Worm (Caenorhabditis elegans): ENCODE measurements around the gene ugt-2.

The ugt-2 gene

DNA sequence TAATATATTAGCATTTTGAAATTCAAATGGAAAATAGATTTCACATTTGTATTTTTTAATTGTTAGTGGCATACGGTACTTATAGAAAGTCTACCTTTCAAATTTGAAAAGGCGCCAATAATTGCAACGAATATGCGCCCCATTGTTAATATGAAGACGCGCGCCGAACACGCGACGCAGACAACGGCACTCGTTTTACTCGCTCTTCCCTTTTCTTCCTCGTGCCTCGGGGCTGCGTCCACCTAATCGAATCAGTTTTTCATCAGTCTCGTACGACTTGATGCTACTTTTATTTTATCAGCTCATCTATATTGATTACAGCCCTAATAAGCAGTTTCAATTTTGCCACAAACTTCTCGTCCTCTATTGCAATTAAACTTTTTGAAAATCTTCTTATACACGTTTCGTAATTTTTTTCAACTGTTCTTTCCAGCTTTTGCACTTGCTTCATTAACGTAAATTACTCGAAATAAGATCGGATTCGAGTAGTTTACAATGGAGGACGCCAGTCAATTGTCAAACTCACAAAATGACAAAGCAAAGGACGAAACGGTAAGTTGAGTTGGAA lies 36.7 kb upstream of the ugt-2 start, which contains the start of gene cash-1 (continued):
- no peak for TF ChIP-seq eor-1 (tag; optimal IDR thresholded peaks at IDR 0.05)

DNA sequence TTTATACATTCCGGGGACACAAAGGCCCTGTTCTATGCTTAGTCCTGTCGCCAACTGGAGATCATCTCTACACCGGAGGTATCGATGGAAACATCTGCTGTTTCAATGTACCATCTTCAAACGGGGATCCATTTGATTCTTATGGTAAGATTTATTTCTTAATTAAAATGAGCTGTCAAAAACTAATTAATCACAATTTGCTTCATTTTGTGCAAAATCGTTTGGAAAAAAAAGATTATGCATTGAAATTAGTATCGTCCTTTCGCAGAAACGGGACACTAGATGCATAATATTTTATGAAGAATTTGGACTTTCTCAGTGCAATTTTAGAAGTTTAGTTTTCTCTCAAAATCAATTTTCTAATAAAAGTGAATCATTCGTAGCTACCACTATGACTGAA lies 34.8 kb upstream of the ugt-2 start:
- TF ChIP-seq hmg-11 (tag; optimal IDR thresholded peaks at IDR 0.05) (no peak), nfya-1 (tag; optimal IDR thresholded peaks at IDR 0.05; ENCODE audit: insufficient read depth) (no peak), nhr-77 (tag; optimal IDR thresholded peaks at IDR 0.05) (no peak), nhr-43 (tag; optimal IDR thresholded peaks at IDR 0.05; ENCODE audit: poor library complexity, severe bottlenecking) (no peak)

DNA sequence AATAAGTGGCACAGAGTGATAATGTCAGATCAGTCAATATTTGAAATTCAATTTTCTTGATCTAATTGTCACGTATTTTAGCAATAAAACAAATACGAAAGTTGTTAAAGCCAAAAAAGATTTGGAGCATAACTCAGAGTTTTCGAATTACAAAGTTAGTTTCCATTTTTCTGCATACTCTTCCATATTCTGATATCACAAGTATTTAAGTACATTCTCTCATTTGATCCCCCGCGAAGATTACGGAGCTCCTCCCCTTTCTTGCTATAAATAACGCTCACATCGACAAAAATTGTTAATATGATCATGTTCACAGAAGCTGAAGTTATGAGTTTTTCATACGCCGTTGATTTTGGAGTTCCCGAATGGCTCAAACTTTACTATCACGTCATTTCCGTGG lies 30.3 kb upstream of the ugt-2 start, which contains the start of gene sri-20:
Gene sri-20 (plus strand): TSS at position 301 of the 400 bp plus-strand sequence.
- no peak for TF ChIP-seq fkh-10 (GFP tag; optimal IDR thresholded peaks at IDR 0.05)
- no peak for TF ChIP-seq pha-4 (tag; optimal IDR thresholded peaks at IDR 0.05)
- TF ChIP-seq unc-39 (tag; optimal IDR thresholded peaks at IDR 0.05) = no peak
- no peak for TF ChIP-seq ceh-28 (tag; optimal IDR thresholded peaks at IDR 0.05)
- no peak for TF ChIP-seq ceh-9 (tag; optimal IDR thresholded peaks at IDR 0.05)
- TF ChIP-seq R02D3.7 (tag; optimal IDR thresholded peaks at IDR 0.05) = no peak
- no peak for TF ChIP-seq egl-5 (tag; optimal IDR thresholded peaks at IDR 0.05)
- TF ChIP-seq nhr-76 (tag; optimal IDR thresholded peaks at IDR 0.05) = no peak
- TF ChIP-seq elt-2 (tag; optimal IDR thresholded peaks at IDR 0.05) = no peak

DNA sequence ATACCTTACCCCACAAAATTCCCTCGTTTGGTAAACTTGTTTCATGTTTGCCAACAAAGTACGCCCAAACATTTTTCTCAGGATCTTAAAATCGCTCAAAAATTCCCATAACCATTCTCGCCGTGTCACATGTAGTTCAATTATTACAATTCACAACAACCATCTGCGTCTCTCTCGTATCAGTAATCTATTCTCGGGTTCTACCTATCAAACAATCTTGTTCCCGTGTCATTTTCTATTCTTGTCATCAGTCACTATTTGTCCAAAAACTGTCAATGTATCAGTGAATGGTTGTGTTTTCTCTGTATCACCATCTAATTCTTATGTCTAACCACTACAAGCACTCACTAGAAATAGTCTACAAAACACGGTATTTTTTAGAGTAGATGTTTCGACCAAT lies 27.4 kb upstream of the ugt-2 start:
- TF ChIP-seq elt-2 (tag; optimal IDR thresholded peaks at IDR 0.05) (peak; percentile 84), nfya-1 (tag; optimal IDR thresholded peaks at IDR 0.05; ENCODE audit: insufficient read depth) (no peak), jun-1 (tag; optimal IDR thresholded peaks at IDR 0.05) (peak; percentile 45), pqm-1 (tag; optimal IDR thresholded peaks at IDR 0.05) (peak; percentile 40), eor-1 (tag; optimal IDR thresholded peaks at IDR 0.05) (no peak), lin-15B (tag; optimal IDR thresholded peaks at IDR 0.05) (no peak)

DNA sequence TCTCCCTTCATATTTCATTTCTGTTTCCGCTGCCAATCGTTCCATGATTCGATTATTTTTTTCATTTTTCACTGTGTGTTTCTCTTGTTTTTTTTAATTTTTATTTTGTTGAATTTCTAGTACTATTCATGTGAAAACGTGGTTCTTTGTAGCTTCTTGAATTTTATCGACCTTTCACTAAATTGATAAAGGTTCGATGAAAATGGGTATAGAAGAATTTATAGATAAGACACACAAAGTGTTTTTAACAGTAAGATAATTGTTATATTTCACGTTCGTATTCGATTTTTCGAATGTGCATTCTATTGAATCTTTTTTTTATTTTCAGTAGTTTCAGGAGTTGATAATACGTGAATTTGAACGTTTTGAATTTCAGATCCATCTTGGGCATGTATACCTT lies 26.6 kb upstream of the ugt-2 start, which contains the start of gene ugt-49:
Gene ugt-49 (plus strand): TSS at position 371 of the 400 bp plus-strand sequence.
- TF ChIP-seq elt-2 (tag; optimal IDR thresholded peaks at IDR 0.05) (peak; percentile 63), pqm-1 (tag; optimal IDR thresholded peaks at IDR 0.05) (peak; percentile 40), nhr-76 (tag; optimal IDR thresholded peaks at IDR 0.05) (no peak), pha-4 (tag; optimal IDR thresholded peaks at IDR 0.05) (peak; percentile 23)

DNA sequence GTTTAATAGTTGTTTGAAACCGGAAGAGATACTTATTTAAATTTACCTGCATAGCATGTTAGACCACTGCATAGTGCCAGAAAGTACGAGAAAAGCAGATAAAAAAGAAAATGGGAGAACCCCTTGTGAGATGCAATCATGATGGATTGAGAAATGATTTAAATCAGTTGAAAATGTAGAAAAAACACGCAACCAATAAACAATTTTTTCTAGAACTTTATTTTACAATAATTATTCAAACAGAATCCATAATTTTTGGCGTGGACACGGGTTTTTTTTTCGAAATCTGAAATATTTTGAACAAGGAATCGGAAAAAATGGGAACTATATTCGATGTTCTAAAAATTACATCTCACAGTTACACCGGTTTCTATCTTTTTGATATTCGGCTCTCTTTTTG lies 19.3 kb upstream of the ugt-2 start, which contains the start of gene AC3.12:
Gene AC3.12 (minus strand): TSS at position 101 of the 400 bp plus-strand sequence.
- TF ChIP-seq R02D3.7 (tag; optimal IDR thresholded peaks at IDR 0.05) = no peak
- TF ChIP-seq nhr-76 (tag; optimal IDR thresholded peaks at IDR 0.05) = no peak
- TF ChIP-seq nhr-43 (tag; optimal IDR thresholded peaks at IDR 0.05; ENCODE audit: poor library complexity, severe bottlenecking) = no peak
- no peak for TF ChIP-seq egl-5 (tag; optimal IDR thresholded peaks at IDR 0.05)
- no peak for TF ChIP-seq skn-1 (tag; optimal IDR thresholded peaks at IDR 0.05)
- no peak for TF ChIP-seq elt-3 (tag; optimal IDR thresholded peaks at IDR 0.05)
- no peak for TF ChIP-seq lin-15B (tag; optimal IDR thresholded peaks at IDR 0.05)
- TF ChIP-seq nhr-67 (tag; optimal IDR thresholded peaks at IDR 0.05) = no peak
- no peak for TF ChIP-seq ceh-16 (tag; optimal IDR thresholded peaks at IDR 0.05)
- TF ChIP-seq fkh-2 (tag; optimal IDR thresholded peaks at IDR 0.05) = no peak

DNA sequence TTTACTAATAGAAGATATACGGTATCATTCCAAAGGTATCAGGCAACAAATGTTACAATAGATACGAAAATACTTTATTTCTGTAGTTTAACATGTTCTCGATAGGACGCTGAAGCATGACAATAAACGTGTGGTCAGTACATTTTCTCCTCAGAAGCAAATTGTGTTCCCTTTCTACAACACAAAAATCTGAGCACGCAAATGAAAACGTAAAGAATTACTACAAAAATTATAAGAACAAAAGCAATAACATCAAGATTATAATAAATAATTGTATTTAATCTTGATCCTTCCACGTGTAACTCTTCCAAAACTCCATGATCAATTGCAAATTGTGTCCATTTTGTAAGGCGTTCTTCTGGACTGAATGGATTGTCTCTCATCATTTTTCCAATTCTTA lies 18.8 kb upstream of the ugt-2 start:
- TF ChIP-seq tbx-2 (tag; optimal IDR thresholded peaks at IDR 0.05) (no peak), ztf-11 (tag; optimal IDR thresholded peaks at IDR 0.05) (no peak), pqm-1 (tag; optimal IDR thresholded peaks at IDR 0.05) (no peak), nhr-11 (tag; optimal IDR thresholded peaks at IDR 0.05) (no peak), unc-39 (tag; optimal IDR thresholded peaks at IDR 0.05) (no peak), mml-1 (tag; optimal IDR thresholded peaks at IDR 0.05) (no peak), unc-62 (GFP tag; optimal IDR thresholded peaks at IDR 0.05) (no peak), mdl-1 (tag; optimal IDR thresholded peaks at IDR 0.05) (no peak), zag-1 (tag; optimal IDR thresholded peaks at IDR 0.05) (no peak), aly-2 (tag; optimal IDR thresholded peaks at IDR 0.05) (no peak), ama-1 (optimal IDR thresholded peaks at IDR 0.05) (no peak), elt-1 (tag; optimal IDR thresholded peaks at IDR 0.05) (no peak)
